Worm (Caenorhabditis elegans): ENCODE data around the gene cnc-1.

DNA sequence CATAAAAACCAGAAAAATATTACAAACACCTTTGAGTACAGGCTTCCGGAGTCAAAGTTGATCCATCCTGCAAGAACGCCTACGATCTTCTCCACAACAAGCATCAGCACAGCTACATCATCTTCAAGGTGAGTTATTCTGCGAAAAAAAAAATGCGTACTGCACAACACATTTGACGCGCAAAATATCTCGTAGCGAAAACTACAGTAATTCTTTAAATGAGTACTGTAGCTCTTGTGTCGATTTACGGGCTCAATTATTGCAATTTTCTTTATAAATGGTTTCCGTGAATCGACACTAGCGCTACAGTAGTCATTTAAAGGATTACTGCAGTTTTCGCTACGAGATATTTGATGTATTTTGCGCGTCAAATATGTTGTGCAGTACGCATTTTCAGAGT lies 32.8 kb upstream of the cnc-1 start:
- TF ChIP-seq ztf-11 (tag; optimal IDR thresholded peaks at IDR 0.05): no peak
- no peak for TF ChIP-seq ceh-82 (tag; optimal IDR thresholded peaks at IDR 0.05)
- TF ChIP-seq dsc-1 (tag; optimal IDR thresholded peaks at IDR 0.05): no peak
- no peak for TF ChIP-seq lin-39 (tag; optimal IDR thresholded peaks at IDR 0.05)
- TF ChIP-seq nhr-28 (tag; optimal IDR thresholded peaks at IDR 0.05): no peak
- no peak for TF ChIP-seq zag-1 (tag; optimal IDR thresholded peaks at IDR 0.05)
- no peak for TF ChIP-seq mab-9 (GFP tag; IDR thresholded peaks at IDR 0.05)
- TF ChIP-seq C16A3.4 (tag; optimal IDR thresholded peaks at IDR 0.05): no peak
- TF ChIP-seq nhr-77 (tag; optimal IDR thresholded peaks at IDR 0.05): no peak
- no peak for TF ChIP-seq sptf-1 (tag; optimal IDR thresholded peaks at IDR 0.05)
- no peak for TF ChIP-seq egl-27 (tag; optimal IDR thresholded peaks at IDR 0.05)
- TF ChIP-seq lir-3 (tag; optimal IDR thresholded peaks at IDR 0.05; ENCODE audit: poor library complexity): no peak
- no peak for TF ChIP-seq ces-1 (GFP tag; optimal IDR thresholded peaks at IDR 0.05)

Data from whole organism, L1 larva.